Fruit fly (Drosophila melanogaster) whole organism, prepupa: ENCODE data around the gene Mcm2.

Experiments used
- Blimp-1 ChIP-seq: fragments of 200-800 bp; sonication (Bioruptor generic); optimal IDR thresholded peaks from 3 replicates; lab custom pipeline; 2017; ENCODE audit warnings: missing biosample characterization, missing genetic modification characterization, mild to moderate bottlenecking, moderate library complexity, missing genetic modification reagents
- CG10631 ChIP-seq: fragments of 200-800 bp; sonication (Bioruptor generic); optimal IDR thresholded peaks from 2 replicates; lab custom pipeline; 2016; ENCODE audit warnings: missing biosample characterization, missing genetic modification characterization
- CG11294 ChIP-seq: fragments of 200-800 bp; sonication (Bioruptor generic); IDR thresholded peaks from 2 replicates; pipeline ENCODE4 v1.3.6; 2022; ENCODE audit warnings: missing biosample characterization, missing genetic modification characterization
- CG1621 ChIP-seq: fragments of 200-800 bp; sonication (Bioruptor generic); optimal IDR thresholded peaks from 3 replicates; lab custom pipeline; 2018; ENCODE audit warnings: missing biosample characterization, mild to moderate bottlenecking, missing genetic modification characterization
- CG3032 ChIP-seq: fragments of 200-800 bp; optimal IDR thresholded peaks from 2 replicates; lab custom pipeline; 2019; ENCODE audit warnings: missing biosample characterization, mild to moderate bottlenecking, missing genetic modification characterization, moderate library complexity
- CG3919 ChIP-seq: fragments of 200-800 bp; sonication (Bioruptor generic); optimal IDR thresholded peaks from 3 replicates; lab custom pipeline; 2016; ENCODE audit warnings: missing biosample characterization, missing genetic modification characterization
- CG6792 ChIP-seq: fragments of 200-800 bp; sonication (Bioruptor generic); optimal IDR thresholded peaks from 3 replicates; lab custom pipeline; 2016; ENCODE audit warnings: missing biosample characterization, missing genetic modification characterization
- Gug ChIP-seq: fragments of 200-800 bp; sonication (Bioruptor generic); IDR thresholded peaks from 2 replicates; pipeline ENCODE4 v1.3.6; 2022; ENCODE audit warnings: missing biosample characterization, missing genetic modification characterization
- Smox ChIP-seq: fragments of 200-800 bp; sonication (Bioruptor generic); optimal IDR thresholded peaks from 3 replicates; lab custom pipeline; 2016; ENCODE audit warnings: missing biosample characterization, missing genetic modification characterization
- salr ChIP-seq, 2 experiments: fragments of 200-800 bp; sonication (Bioruptor generic); optimal IDR thresholded peaks; 3 replicates each; lab custom pipeline; 2016 to 2018; ENCODE audit warnings: missing biosample characterization in 2 of 2, missing genetic modification characterization in 2 of 2, mild to moderate bottlenecking in 1 of 2

- TF ChIP-seq Smox (GFP tag; lab: Kevin White, UChicago) = no peak
- no peak for TF ChIP-seq Blimp-1 (GFP tag; lab: Kevin White, UChicago)
- no peak for TF ChIP-seq CG3919 (GFP tag; lab: Kevin White, UChicago)
- no peak for TF ChIP-seq Gug (GFP tag; lab: Robert Waterston, UW)
- no peak for TF ChIP-seq CG3032 (tag; lab: Kevin White, UChicago)
- no peak for TF ChIP-seq CG10631 (GFP tag; lab: Kevin White, UChicago)
- no peak for TF ChIP-seq CG6792 (GFP tag; lab: Kevin White, UChicago)
- no peak for TF ChIP-seq salr (GFP tag; optimal IDR thresholded peaks at IDR 0.05; lab: Kevin White, UChicago)
- no peak for TF ChIP-seq CG1621
- TF ChIP-seq CG11294 (GFP tag; lab: Robert Waterston, UW) = no peak
Observed at dm6 chr3R:8224726-8225460, 39.9 kb upstream of the Mcm2 start.
